Worm (Caenorhabditis elegans) whole organism, L3 larva: ENCODE data around the gene C46A5.6.

Experiments
- ceh-28 ChIP-seq: fragments of 150-350 bp; optimal IDR thresholded peaks from 2 replicates; lab custom pipeline; 2014; ENCODE audit warnings: missing biosample characterization, missing genetic modification reagents, missing genetic modification characterization
- nhr-76 ChIP-seq: fragments of 150-350 bp; sonication (generic microtip); optimal IDR thresholded peaks from 5 replicates; lab custom pipeline; 2014; ENCODE audit warnings: missing biosample characterization, missing genetic modification characterization
- snpc-4 ChIP-seq: fragments of 150-350 bp; optimal IDR thresholded peaks from 2 replicates; lab custom pipeline; 2014; ENCODE audit warnings: missing biosample characterization, missing genetic modification characterization

ce11 chrIV:7754114-7754513 lies 9.5 kb downstream of the C46A5.6 start:
- no peak for TF ChIP-seq nhr-76
- TF ChIP-seq ceh-28 (tag; lab: Kevin White, UChicago) = no peak
- no peak for TF ChIP-seq snpc-4 (tag; lab: Kevin White, UChicago)
